Worm (Caenorhabditis elegans) whole organism, early embryonic: ENCODE measurements around the gene efhc-1.
A peak's percentile ranks its signal among the peaks of the same experiment; 100 is the strongest.

Source experiments
- aly-1 ChIP-seq: sonication (generic microtip); optimal IDR thresholded peaks from 2 replicates; lab custom pipeline; 2016; ENCODE audit warnings: missing genetic modification characterization, missing compliant biosample characterization
- ama-1 ChIP-seq: fragments of 150-350 bp; optimal IDR thresholded peaks from 2 replicates; lab custom pipeline; 2014
- ceh-36 ChIP-seq: sonication (generic microtip); optimal IDR thresholded peaks from 2 replicates; lab custom pipeline; 2016; ENCODE audit warnings: missing genetic modification characterization, inconsistent platforms, missing compliant biosample characterization
- flt-1 ChIP-seq: fragments of 200-800 bp; sonication (Bioruptor generic); IDR thresholded peaks from 2 replicates; pipeline ENCODE4 v1.3.6; 2022; ENCODE audit warnings: missing genetic modification characterization, missing compliant biosample characterization
- hmg-4 ChIP-seq: fragments of 200-800 bp; sonication (Bioruptor generic); optimal IDR thresholded peaks from 2 replicates; lab custom pipeline; 2018; ENCODE audit warnings: mild to moderate bottlenecking, missing genetic modification characterization, missing compliant biosample characterization
- pes-1 ChIP-seq: fragments of 200-800 bp; sonication (Bioruptor generic); IDR thresholded peaks from 2 replicates; pipeline ENCODE4 v1.3.6; 2022; ENCODE audit warnings: missing genetic modification reagents, missing genetic modification characterization, missing compliant biosample characterization
- tbx-11 ChIP-seq: fragments of 200-800 bp; sonication (Bioruptor generic); IDR thresholded peaks from 2 replicates; pipeline ENCODE4 v1.3.6; 2022; ENCODE audit warnings: missing genetic modification characterization, missing compliant biosample characterization
- tbx-37 ChIP-seq: fragments of 200-800 bp; sonication (Bioruptor generic); conservative IDR thresholded peaks from 2 replicates; pipeline ENCODE4 v1.3.6; 2022; ENCODE audit warnings: missing genetic modification reagents, missing genetic modification characterization, missing compliant biosample characterization

DNA sequence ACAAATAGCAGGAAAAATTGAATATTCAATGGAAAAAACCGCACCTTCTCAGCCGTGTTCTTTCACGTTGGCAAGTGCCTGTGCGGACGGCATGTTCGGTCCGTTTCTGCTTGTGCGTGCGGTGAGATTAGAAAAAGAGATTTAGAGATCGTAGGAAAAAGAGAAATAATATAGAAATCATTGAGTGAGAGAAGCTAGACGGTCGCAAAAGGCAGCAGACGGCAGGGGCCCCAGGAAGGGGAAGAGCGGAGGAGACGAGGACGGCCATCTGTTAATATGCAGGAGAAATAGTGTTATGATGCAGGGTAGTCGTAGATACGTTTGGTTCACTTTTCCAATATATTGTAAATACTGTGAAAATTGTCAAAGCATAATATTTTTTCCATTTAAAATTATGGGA is 14.4 kb downstream of the efhc-1 start, which contains the start of gene Y49A10A.2:
- no peak for TF ChIP-seq pes-1 (GFP tag; lab: Robert Waterston, UW)
- TF ChIP-seq hmg-4 (GFP tag; lab: Kevin White, UChicago), result peak; percentile 73
- no peak for TF ChIP-seq aly-1 (tag; lab: Kevin White, UChicago)
- TF ChIP-seq ceh-36, result no peak
- TF ChIP-seq tbx-11, result no peak
- 0 out of 2 replicates have a peak, but pooled peaks have one; percentile 20 for TF ChIP-seq tbx-37 (GFP tag; lab: Robert Waterston, UW)
- TF ChIP-seq ama-1 (lab: Kevin White, UChicago), result no peak
- TF ChIP-seq flt-1, result peak; percentile 17; the same call in 1 of the 2 replicates
